Fruit fly (Drosophila melanogaster): ENCODE measurements around the gene bves.
A peak's percentile ranks its signal among the peaks of the same experiment; 100 is the strongest.

Gene bves

dm6 chrX:21053849-21054581 is at the start of gene bves, which contains the start of gene Stt3A:
TSS of gene bves (plus strand) at chrX:21053963.
TSS of gene Stt3A (minus strand) at chrX:21053937.
- TF ChIP-seq Sp1 (GFP tag; optimal IDR thresholded peaks at IDR 0.05) (peak; percentile 98), Dif (GFP tag; optimal IDR thresholded peaks at IDR 0.05; ENCODE audit: partially characterized antibody) (peak; percentile 74), Hnf4 (GFP tag; optimal IDR thresholded peaks at IDR 0.05) (peak; percentile 99), Abd-B (GFP tag; optimal IDR thresholded peaks at IDR 0.05) (no peak), sage (GFP tag; optimal IDR thresholded peaks at IDR 0.05) (peak; percentile 98), dsf (GFP tag; optimal IDR thresholded peaks at IDR 0.05; ENCODE audit: borderline replicate concordance) (peak; percentile 95), CG32264 (GFP tag; optimal IDR thresholded peaks at IDR 0.05) (peak; percentile 96), OdsH (GFP tag; optimal IDR thresholded peaks at IDR 0.05) (peak; percentile 99), HLH106 (tag; optimal IDR thresholded peaks at IDR 0.05) (peak; percentile 97), foxo (GFP tag; optimal IDR thresholded peaks at IDR 0.05) (peak; percentile 96 to 99), sv (GFP tag; optimal IDR thresholded peaks at IDR 0.05) (peak; percentile 98), fru (GFP tag; optimal IDR thresholded peaks at IDR 0.05) (peak; percentile 99), dl (GFP tag; optimal IDR thresholded peaks at IDR 0.05; ENCODE audit: insufficient read depth in 1 of 2, partially characterized antibody in 2 of 2) (peak; percentile 39 to 68), dmrt93B (GFP tag; optimal IDR thresholded peaks at IDR 0.05) (peak; percentile 94), Jra (GFP tag; optimal IDR thresholded peaks at IDR 0.05) (peak; percentile 96), Mio (GFP tag; optimal IDR thresholded peaks at IDR 0.05) (peak; percentile 91), rgr (GFP tag; optimal IDR thresholded peaks at IDR 0.05) (peak; percentile 99), Vsx2 (GFP tag; optimal IDR thresholded peaks at IDR 0.05; ENCODE audit: partially characterized antibody) (no peak), ey (GFP tag; optimal IDR thresholded peaks at IDR 0.05) (peak; percentile 99), br (GFP tag; optimal IDR thresholded peaks at IDR 0.05) (peak; percentile 99), Hr78 (GFP tag; optimal IDR thresholded peaks at IDR 0.05) (no peak), psq (GFP tag; optimal IDR thresholded peaks at IDR 0.05) (peak; percentile 95), CrebA (GFP tag; optimal IDR thresholded peaks at IDR 0.05; ENCODE audit: borderline replicate concordance) (no peak), pan (optimal IDR thresholded peaks at IDR 0.05) (no peak), CG9705 (GFP tag; optimal IDR thresholded peaks at IDR 0.05) (peak; percentile 94), N (GFP tag; optimal IDR thresholded peaks at IDR 0.05) (no peak), Dfd (GFP tag; optimal IDR thresholded peaks at IDR 0.05) (no peak), Rel (GFP tag; optimal IDR thresholded peaks at IDR 0.05) (peak; percentile 97), Rel (tag; optimal IDR thresholded peaks at IDR 0.05) (peak; percentile 87), h (GFP tag; optimal IDR thresholded peaks at IDR 0.05) (peak; percentile 99), GATAd (GFP tag; optimal IDR thresholded peaks at IDR 0.05) (peak; percentile 82), brk (GFP tag; optimal IDR thresholded peaks at IDR 0.05) (peak; percentile 98), jim (GFP tag; optimal IDR thresholded peaks at IDR 0.05) (no peak), tai (GFP tag; optimal IDR thresholded peaks at IDR 0.05) (peak; percentile 96), woc (GFP tag; optimal IDR thresholded peaks at IDR 0.05) (peak; percentile 99), Myc (optimal IDR thresholded peaks at IDR 0.05) (no peak), Hr83 (GFP tag; optimal IDR thresholded peaks at IDR 0.05; ENCODE audit: poor library complexity, severe bottlenecking) (peak; percentile 75), lola (GFP tag; optimal IDR thresholded peaks at IDR 0.05) (no peak), usp (GFP tag; optimal IDR thresholded peaks at IDR 0.05) (no peak)

- TF ChIP-seq Sp1 (GFP tag; optimal IDR thresholded peaks at IDR 0.05) (no peak), h (GFP tag; optimal IDR thresholded peaks at IDR 0.05) (no peak), brk (GFP tag; optimal IDR thresholded peaks at IDR 0.05) (no peak), Abd-B (GFP tag; optimal IDR thresholded peaks at IDR 0.05) (no peak), fru (GFP tag; optimal IDR thresholded peaks at IDR 0.05) (no peak), woc (GFP tag; optimal IDR thresholded peaks at IDR 0.05) (no peak)
These were observed 43.2 kb upstream of the bves start for dm6 chrX:21010541-21010940.
